Worm (Caenorhabditis elegans): ENCODE data around the gene ZK616.1.

ZK616.1 gene

ce11 chrIV:5400609-5401008, at the start of gene ZK616.1:
Gene ZK616.1, plus strand, starts transcription at chrIV:5400909.
- TF ChIP-seq unc-62 (GFP tag; optimal IDR thresholded peaks at IDR 0.05 in 1 of 2) (peak in 1 of 2 experiments; percentile 16), unc-62 (tag; optimal IDR thresholded peaks at IDR 0.05) (no peak), daf-8 (GFP tag; IDR thresholded peaks at IDR 0.05) (no peak), nhr-237 (tag; optimal IDR thresholded peaks at IDR 0.05) (no peak), snpc-4 (tag; optimal IDR thresholded peaks at IDR 0.05) (no peak)

- TF ChIP-seq lin-38 (GFP tag; IDR thresholded peaks at IDR 0.05) (no peak), sdz-12 (GFP tag; optimal IDR thresholded peaks at IDR 0.05) (no peak), aha-1 (tag) (peak; percentile 46)
Observed at ce11 chrIV:5353364-5353763, 47.3 kb upstream of the ZK616.1 start, which contains the start of gene Y4C6B.7. Gene Y4C6B.7, minus strand, starts transcription at chrIV:5353464.

ce11 chrIV:5354124-5354523, 46.6 kb upstream of the ZK616.1 start, which contains the start of gene Y4C6B.1:
Gene Y4C6B.1, plus strand, starts transcription at chrIV:5354488.
- TF ChIP-seq mxl-3 (GFP tag; optimal IDR thresholded peaks at IDR 0.05) (no peak), pqm-1 (tag; optimal IDR thresholded peaks at IDR 0.05) (no peak), T20F7.1 (GFP tag; optimal IDR thresholded peaks at IDR 0.05) (no peak), cey-2 (tag; optimal IDR thresholded peaks at IDR 0.05; ENCODE audit: borderline replicate concordance, insufficient read depth) (no peak), lin-38 (GFP tag; IDR thresholded peaks at IDR 0.05) (peak; percentile 87), nhr-237 (tag; optimal IDR thresholded peaks at IDR 0.05) (no peak), vab-7 (GFP tag; IDR thresholded peaks at IDR 0.05) (no peak), jun-1 (tag; optimal IDR thresholded peaks at IDR 0.05) (no peak), zag-1 (tag; optimal IDR thresholded peaks at IDR 0.05) (no peak), lin-13 (GFP tag; optimal IDR thresholded peaks at IDR 0.05) (no peak), lsy-2 (tag; optimal IDR thresholded peaks at IDR 0.05) (peak in 1 of 2 experiments; percentile 83), mdl-1 (tag; optimal IDR thresholded peaks at IDR 0.05) (no peak), F44E2.7 (GFP tag; IDR thresholded peaks at IDR 0.05) (no peak), ceh-32 (tag; optimal IDR thresholded peaks at IDR 0.05; ENCODE audit: poor library complexity) (no peak)

ce11 chrIV:5354564-5354963, 46.1 kb upstream of the ZK616.1 start:
- no peak for TF ChIP-seq lin-1 (GFP tag; IDR thresholded peaks at IDR 0.05)
- TF ChIP-seq unc-62 (GFP tag; optimal IDR thresholded peaks at IDR 0.05 in 1 of 2): peak in 1 of 2 experiments; percentile 96
- no peak for TF ChIP-seq unc-62 (tag; optimal IDR thresholded peaks at IDR 0.05)

ce11 chrIV:5360533-5360932, 40.2 kb upstream of the ZK616.1 start, which contains the start of gene F41H10.5:
Gene F41H10.5, plus strand, starts transcription at chrIV:5360907.
- no peak for TF ChIP-seq T20F7.1 (GFP tag; optimal IDR thresholded peaks at IDR 0.05)
- no peak for TF ChIP-seq unc-62 (GFP tag; optimal IDR thresholded peaks at IDR 0.05 in 1 of 2)
- no peak for TF ChIP-seq unc-62 (tag; optimal IDR thresholded peaks at IDR 0.05)
- no peak for TF ChIP-seq zip-11 (GFP tag; IDR thresholded peaks at IDR 0.05)

ce11 chrIV:5364135-5364609, 36.5 kb upstream of the ZK616.1 start, which contains the start of the genes hda-6 and F41H10.4:
Gene hda-6, minus strand, starts transcription at chrIV:5364306.
Gene F41H10.4, plus strand, starts transcription at chrIV:5364559.
- TF ChIP-seq F26F4.8 (GFP tag; conservative IDR thresholded peaks at IDR 0.05) (no peak), hif-1 (tag; optimal IDR thresholded peaks at IDR 0.05) (peak in 1 of 2 experiments; percentile 78), nhr-102 (tag; optimal IDR thresholded peaks at IDR 0.05) (peak; percentile 9), F10B5.3 (tag; optimal IDR thresholded peaks at IDR 0.05) (no peak), mes-2 (tag; optimal IDR thresholded peaks at IDR 0.05; ENCODE audit: poor library complexity, severe bottlenecking) (peak; percentile 97), madf-9 (GFP tag; conservative IDR thresholded peaks at IDR 0.05) (0 out of 2 replicates have a peak, but pooled peaks have one; percentile 38), unc-130 (GFP tag; optimal IDR thresholded peaks at IDR 0.05) (peak; percentile 85), mep-1 (tag; optimal IDR thresholded peaks at IDR 0.05) (peak; percentile 77), lin-38 (GFP tag; IDR thresholded peaks at IDR 0.05) (peak; percentile 79), zfp-3 (GFP tag; conservative IDR thresholded peaks at IDR 0.05) (no peak), arid-1 (GFP tag; conservative IDR thresholded peaks at IDR 0.05) (0 out of 2 replicates have a peak, but pooled peaks have one; percentile 27), pha-4 (GFP tag; IDR thresholded peaks at IDR 0.05) (no peak), pha-4 (tag; optimal IDR thresholded peaks at IDR 0.05) (peak; percentile 81), nhr-25 (tag; optimal IDR thresholded peaks at IDR 0.05; ENCODE audit: borderline replicate concordance, insufficient read depth) (no peak), dmd-6 (GFP tag; IDR thresholded peaks at IDR 0.05) (peak; percentile 35), spr-1 (tag; optimal IDR thresholded peaks at IDR 0.05) (peak; percentile 18), mxl-3 (GFP tag; optimal IDR thresholded peaks at IDR 0.05) (peak; percentile 68), lsy-2 (tag; optimal IDR thresholded peaks at IDR 0.05) (peak in 1 of 2 experiments; percentile 91), vab-7 (GFP tag; IDR thresholded peaks at IDR 0.05) (no peak), ZK337.2 (GFP tag; IDR thresholded peaks at IDR 0.05) (peak; percentile 40; the same call in 1 of the 2 replicates), hlh-30 (tag; optimal IDR thresholded peaks at IDR 0.05; ENCODE audit: insufficient read depth) (peak; percentile 96)
